Worm (Caenorhabditis elegans): Measurements from ENCODE around the gene gstk-1.

The gstk-1 gene

ce11 chrII:9620616-9621015 lies 35.9 kb upstream of the gstk-1 start:
- TF ChIP-seq unc-55 (GFP tag; optimal IDR thresholded peaks at IDR 0.05) (peak; percentile 18), ceh-18 (tag; optimal IDR thresholded peaks at IDR 0.05) (no peak), odd-2 (tag; optimal IDR thresholded peaks at IDR 0.05) (no peak)

- TF ChIP-seq unc-55 (GFP tag; optimal IDR thresholded peaks at IDR 0.05) (peak; percentile 88), lim-6 (tag; optimal IDR thresholded peaks at IDR 0.05) (no peak), rnt-1 (tag; optimal IDR thresholded peaks at IDR 0.05) (peak; percentile 24), dve-1 (tag; optimal IDR thresholded peaks at IDR 0.05) (no peak), nfya-1 (tag; optimal IDR thresholded peaks at IDR 0.05) (peak; percentile 26), ceh-18 (tag; optimal IDR thresholded peaks at IDR 0.05) (peak; percentile 83)
These were observed 35.4 kb upstream of the gstk-1 start for ce11 chrII:9621121-9621520.

DNA sequence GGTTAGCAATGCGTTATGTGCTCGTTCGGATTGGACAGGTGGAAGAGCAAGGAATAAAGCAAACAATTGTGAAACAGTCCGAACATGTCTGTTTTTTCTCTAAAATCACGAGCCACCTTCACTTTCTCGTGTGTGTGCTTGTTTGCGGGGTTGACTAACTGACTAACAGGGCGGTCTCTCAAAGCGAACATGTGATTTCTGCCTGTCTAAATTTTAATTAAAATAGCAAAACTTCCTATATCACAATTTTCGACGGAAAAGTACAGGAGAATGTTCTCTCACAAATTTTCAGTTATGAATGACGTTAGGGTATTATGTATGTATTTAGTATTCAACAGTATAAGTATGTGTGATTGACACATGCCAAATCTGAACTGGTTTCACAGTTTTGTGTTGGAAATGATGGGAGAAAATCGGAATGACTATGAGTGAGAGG lies 34.6 kb upstream of the gstk-1 start:
- no peak for TF ChIP-seq ceh-45 (GFP tag; IDR thresholded peaks at IDR 0.05)
- no peak for TF ChIP-seq unc-86 (tag; optimal IDR thresholded peaks at IDR 0.05)
- no peak for TF ChIP-seq sox-4 (tag; optimal IDR thresholded peaks at IDR 0.05)
- TF ChIP-seq lin-11 (tag; optimal IDR thresholded peaks at IDR 0.05), result no peak
- no peak for TF ChIP-seq ets-4 (tag; optimal IDR thresholded peaks at IDR 0.05)
- no peak for TF ChIP-seq ceh-30 (tag; optimal IDR thresholded peaks at IDR 0.05)
- no peak for TF ChIP-seq ceh-9 (tag; optimal IDR thresholded peaks at IDR 0.05)
- TF ChIP-seq pag-3 (tag; optimal IDR thresholded peaks at IDR 0.05; ENCODE audit: borderline replicate concordance), result no peak
- no peak for TF ChIP-seq pha-4 (tag; optimal IDR thresholded peaks at IDR 0.05)
- TF ChIP-seq K02D7.2 (tag; optimal IDR thresholded peaks at IDR 0.05), result no peak
- no peak for TF ChIP-seq hlh-6 (tag; optimal IDR thresholded peaks at IDR 0.05)
- no peak for TF ChIP-seq odd-2 (tag; optimal IDR thresholded peaks at IDR 0.05)
- TF ChIP-seq nhr-11 (tag; optimal IDR thresholded peaks at IDR 0.05), result no peak
- no peak for TF ChIP-seq fkh-6 (tag; optimal IDR thresholded peaks at IDR 0.05)

- TF ChIP-seq hlh-13 (GFP tag; optimal IDR thresholded peaks at IDR 0.05) (no peak), pha-4 (tag; optimal IDR thresholded peaks at IDR 0.05) (no peak), ceh-9 (tag; optimal IDR thresholded peaks at IDR 0.05) (no peak), elt-2 (tag; optimal IDR thresholded peaks at IDR 0.05) (peak; percentile 9), Y22D7AL.16 (tag; optimal IDR thresholded peaks at IDR 0.05) (no peak), ceh-18 (tag; optimal IDR thresholded peaks at IDR 0.05) (no peak)
These were observed 32.3 kb upstream of the gstk-1 start, which contains the start of the genes dnj-20 and ZK1307.8 for ce11 chrII:9624110-9624695. TSS of gene dnj-20 (minus strand) at chrII:9624176. TSS of gene ZK1307.8 (plus strand) at chrII:9624613.

ce11 chrII:9625930-9626329 lies 30.6 kb upstream of the gstk-1 start:
- no peak for TF ChIP-seq F13H6.1 (tag; optimal IDR thresholded peaks at IDR 0.05)

DNA sequence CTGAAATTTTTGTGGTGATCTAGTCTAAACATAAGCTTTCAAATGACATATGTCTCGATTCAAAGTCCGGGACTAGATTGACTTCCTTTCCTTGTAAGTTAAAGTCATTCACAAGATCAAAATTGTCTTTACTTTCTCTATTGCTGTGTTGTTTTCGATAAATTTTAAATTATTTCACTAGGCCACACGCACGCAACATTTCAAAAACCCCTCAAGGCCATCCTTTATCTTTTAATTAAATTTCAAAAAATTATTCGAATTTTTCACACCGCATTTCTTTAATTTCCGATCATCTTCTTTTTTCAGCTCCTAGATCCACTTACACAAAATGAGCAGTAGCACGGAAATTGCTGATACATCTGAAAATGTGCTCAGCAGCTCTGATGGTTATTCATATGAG lies 20.2 kb upstream of the gstk-1 start, which contains the start of gene ZK1307.7:
Gene ZK1307.7, plus strand, starts transcription at position 301 of the 400 bp plus-strand sequence.
- TF ChIP-seq hlh-6 (tag; optimal IDR thresholded peaks at IDR 0.05) (no peak), ceh-22 (tag; optimal IDR thresholded peaks at IDR 0.05) (no peak), zip-5 (tag; optimal IDR thresholded peaks at IDR 0.05) (no peak), pag-3 (tag; optimal IDR thresholded peaks at IDR 0.05; ENCODE audit: borderline replicate concordance) (no peak), F13H6.1 (tag; optimal IDR thresholded peaks at IDR 0.05) (no peak), mec-3 (tag; optimal IDR thresholded peaks at IDR 0.05; ENCODE audit: borderline replicate concordance) (no peak), tbx-7 (tag; optimal IDR thresholded peaks at IDR 0.05) (no peak), elt-4 (tag; optimal IDR thresholded peaks at IDR 0.05) (no peak), elt-2 (tag; optimal IDR thresholded peaks at IDR 0.05) (no peak), C08G9.2 (tag; optimal IDR thresholded peaks at IDR 0.05) (no peak), pha-2 (tag; optimal IDR thresholded peaks at IDR 0.05) (no peak), sox-4 (tag; optimal IDR thresholded peaks at IDR 0.05) (no peak), K09A11.1 (tag; optimal IDR thresholded peaks at IDR 0.05; ENCODE audit: insufficient read depth) (no peak), ceh-45 (GFP tag; IDR thresholded peaks at IDR 0.05) (no peak), ceh-18 (tag; optimal IDR thresholded peaks at IDR 0.05) (no peak), ceh-31 (tag; optimal IDR thresholded peaks at IDR 0.05) (no peak), madf-2 (tag; optimal IDR thresholded peaks at IDR 0.05) (no peak), che-1 (tag; optimal IDR thresholded peaks at IDR 0.05) (no peak), unc-55 (GFP tag; optimal IDR thresholded peaks at IDR 0.05) (no peak)
